Fruit fly (Drosophila melanogaster): ENCODE data around the gene pigeon.

- peak; percentile 1 for TF ChIP-seq bab1 (GFP tag; optimal IDR thresholded peaks at IDR 0.05)
- no peak for TF ChIP-seq CG7101 (tag; optimal IDR thresholded peaks at IDR 0.05)
- TF ChIP-seq CG33017 (tag; optimal IDR thresholded peaks at IDR 0.05): no peak
- no peak for TF ChIP-seq Crg-1 (GFP tag; optimal IDR thresholded peaks at IDR 0.05)
- no peak for TF ChIP-seq pad (GFP tag; optimal IDR thresholded peaks at IDR 0.05)
- no peak for TF ChIP-seq kay (GFP tag; ENCODE audit: borderline replicate concordance)
- TF ChIP-seq CG11617 (GFP tag; optimal IDR thresholded peaks at IDR 0.05): no peak
Observed at dm6 chr2L:19181153-19181892, 4.5 kb upstream of the pigeon start, which contains the start of gene CG17568.

All from whole organism, adult.